Worm (Caenorhabditis elegans) whole organism, L2 larva: ENCODE measurements around the gene T10G3.1.

Experiments
- ama-1 ChIP-seq: fragments of 150-350 bp; optimal IDR thresholded peaks from 2 replicates; lab custom pipeline; 2018; ENCODE audit warnings: inconsistent platforms
- snpc-4 ChIP-seq: fragments of 150-350 bp; optimal IDR thresholded peaks from 2 replicates; lab custom pipeline; 2014; ENCODE audit warnings: missing biosample characterization, missing genetic modification characterization

DNA sequence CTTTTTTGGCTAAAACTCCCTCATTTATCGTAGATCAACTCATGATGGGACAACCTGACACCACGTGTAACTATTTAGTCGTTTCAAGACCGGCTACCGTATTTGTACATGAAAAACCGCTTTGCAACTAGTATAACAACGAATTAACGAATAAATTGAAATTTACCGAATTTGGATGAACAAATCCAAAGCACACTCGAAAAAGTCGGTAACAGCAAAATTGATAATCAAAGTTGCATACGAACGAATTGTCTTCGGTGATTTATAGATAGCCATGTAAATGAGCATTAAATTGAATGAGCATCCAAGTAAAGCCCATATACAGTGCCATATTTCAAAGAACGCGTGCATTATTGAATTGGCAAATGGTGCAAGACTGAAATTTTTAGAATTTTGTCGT, 41.1 kb downstream of the T10G3.1 start, which contains the start of gene srd-17:
- TF ChIP-seq snpc-4 (no peak), ama-1 (no peak)
